Fruit fly (Drosophila melanogaster) S2 (cell line): ENCODE data around the gene CAH2.

Experiments used
- CG8478 ChIP-seq: fragments of >200 bp; optimal IDR thresholded peaks from 2 replicates; lab custom pipeline; 2018
- CTCF ChIP-seq, 2 experiments: fragments of >200 bp; optimal IDR thresholded peaks; 2 replicates each; lab custom pipeline; 2018

dm6 chr3L:12223635-12224016 is 46.2 kb downstream of the CAH2 start:
- TF ChIP-seq CTCF (optimal IDR thresholded peaks at IDR 0.05; lab: Kevin White, UChicago) (no peak), CG8478 (no peak)
